Fruit fly (Drosophila melanogaster) S2 (cell line): ENCODE measurements around the gene Rrp45.

ENCODE experiments used
- CG8478 ChIP-seq: fragments of >200 bp; optimal IDR thresholded peaks from 2 replicates; lab custom pipeline; 2018
- CTCF ChIP-seq, 2 experiments: fragments of >200 bp; optimal IDR thresholded peaks; 2 replicates each; lab custom pipeline; 2018

DNA sequence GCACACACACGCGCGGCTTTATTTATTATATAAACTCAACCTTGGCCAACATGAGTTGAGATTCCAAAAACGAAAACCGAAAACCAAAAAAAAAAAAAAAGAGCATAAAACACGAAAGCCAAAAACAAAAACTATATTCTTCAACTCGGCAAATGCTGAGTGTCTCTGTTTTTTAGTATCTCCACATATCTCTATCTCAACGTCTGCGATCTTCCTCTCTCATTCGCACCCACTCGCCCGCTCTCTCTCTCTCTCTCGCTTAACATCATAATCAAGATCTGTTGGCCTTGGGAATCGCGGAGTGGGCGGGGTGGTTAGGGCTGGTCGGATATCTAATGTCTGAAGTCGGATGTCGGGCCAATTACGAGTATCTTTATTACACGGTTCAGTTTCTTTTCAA lies 10.8 kb downstream of the Rrp45 start:
- TF ChIP-seq CG8478 (no peak), CTCF (optimal IDR thresholded peaks at IDR 0.05; lab: Kevin White, UChicago) (no peak)
